Worm (Caenorhabditis elegans) whole organism, early embryonic: ENCODE measurements around the gene btb-11.
A peak's percentile ranks its signal among the peaks of the same experiment; 100 is the strongest.
"Not testable (repeated sequence)": the region's sequence is repeated elsewhere in the genome, so short reads cannot be mapped to it uniquely, and the experiment has no call there.

Experiments used
- B0310.2 ChIP-seq: sonication (generic microtip); optimal IDR thresholded peaks from 2 replicates; lab custom pipeline; 2016; ENCODE audit warnings: mild to moderate bottlenecking, missing genetic modification characterization, missing compliant biosample characterization
- F13C5.2 ChIP-seq: sonication (generic microtip); optimal IDR thresholded peaks from 2 replicates; lab custom pipeline; 2017; ENCODE audit warnings: mild to moderate bottlenecking, missing genetic modification characterization, inconsistent platforms, missing compliant biosample characterization
- aly-1 ChIP-seq: sonication (generic microtip); optimal IDR thresholded peaks from 2 replicates; lab custom pipeline; 2016; ENCODE audit warnings: missing genetic modification characterization, missing compliant biosample characterization
- ama-1 ChIP-seq: fragments of 150-350 bp; optimal IDR thresholded peaks from 2 replicates; lab custom pipeline; 2014
- ceh-13 ChIP-seq: fragments of 200-800 bp; sonication (Bioruptor generic); optimal IDR thresholded peaks from 2 replicates; lab custom pipeline; 2018; ENCODE audit warnings: mild to moderate bottlenecking, missing genetic modification characterization, missing compliant biosample characterization
- ceh-36 ChIP-seq: sonication (generic microtip); optimal IDR thresholded peaks from 2 replicates; lab custom pipeline; 2016; ENCODE audit warnings: missing genetic modification characterization, inconsistent platforms, missing compliant biosample characterization
- ets-7 ChIP-seq: sonication (generic microtip); optimal IDR thresholded peaks from 2 replicates; lab custom pipeline; 2016; ENCODE audit warnings: missing genotype, missing genetic modification characterization, missing compliant biosample characterization
- flt-1 ChIP-seq: fragments of 200-800 bp; sonication (Bioruptor generic); IDR thresholded peaks from 2 replicates; pipeline ENCODE4 v1.3.6; 2022; ENCODE audit warnings: missing genetic modification characterization, missing compliant biosample characterization
- hmbx-1 ChIP-seq: sonication (generic microtip); optimal IDR thresholded peaks from 2 replicates; lab custom pipeline; 2016; ENCODE audit warnings: mild to moderate bottlenecking, missing genetic modification characterization, missing compliant biosample characterization
- hmg-4 ChIP-seq: fragments of 200-800 bp; sonication (Bioruptor generic); optimal IDR thresholded peaks from 2 replicates; lab custom pipeline; 2018; ENCODE audit warnings: mild to moderate bottlenecking, missing genetic modification characterization, missing compliant biosample characterization
- hnd-1 ChIP-seq: sonication (generic microtip); optimal IDR thresholded peaks from 2 replicates; lab custom pipeline; 2016; ENCODE audit warnings: missing genetic modification characterization, missing compliant biosample characterization
- pes-1 ChIP-seq: fragments of 200-800 bp; sonication (Bioruptor generic); IDR thresholded peaks from 2 replicates; pipeline ENCODE4 v1.3.6; 2022; ENCODE audit warnings: missing genetic modification reagents, missing genetic modification characterization, missing compliant biosample characterization
- scrt-1 ChIP-seq: fragments of 200-800 bp; sonication (Bioruptor generic); IDR thresholded peaks from 2 replicates; pipeline ENCODE4 v1.3.6; 2022; ENCODE audit warnings: missing genetic modification characterization, missing compliant biosample characterization
- sea-1 ChIP-seq: fragments of 200-800 bp; sonication (Bioruptor generic); conservative IDR thresholded peaks from 2 replicates; pipeline ENCODE4 v1.3.6; 2022; ENCODE audit warnings: missing genetic modification characterization, missing compliant biosample characterization
- tbx-11 ChIP-seq: fragments of 200-800 bp; sonication (Bioruptor generic); IDR thresholded peaks from 2 replicates; pipeline ENCODE4 v1.3.6; 2022; ENCODE audit warnings: missing genetic modification characterization, missing compliant biosample characterization
- tbx-37 ChIP-seq: fragments of 200-800 bp; sonication (Bioruptor generic); conservative IDR thresholded peaks from 2 replicates; pipeline ENCODE4 v1.3.6; 2022; ENCODE audit warnings: missing genetic modification reagents, missing genetic modification characterization, missing compliant biosample characterization
- tra-4 ChIP-seq: sonication (generic microtip); optimal IDR thresholded peaks from 2 replicates; lab custom pipeline; 2017; ENCODE audit warnings: missing genetic modification characterization, missing compliant biosample characterization

Gene btb-11

DNA sequence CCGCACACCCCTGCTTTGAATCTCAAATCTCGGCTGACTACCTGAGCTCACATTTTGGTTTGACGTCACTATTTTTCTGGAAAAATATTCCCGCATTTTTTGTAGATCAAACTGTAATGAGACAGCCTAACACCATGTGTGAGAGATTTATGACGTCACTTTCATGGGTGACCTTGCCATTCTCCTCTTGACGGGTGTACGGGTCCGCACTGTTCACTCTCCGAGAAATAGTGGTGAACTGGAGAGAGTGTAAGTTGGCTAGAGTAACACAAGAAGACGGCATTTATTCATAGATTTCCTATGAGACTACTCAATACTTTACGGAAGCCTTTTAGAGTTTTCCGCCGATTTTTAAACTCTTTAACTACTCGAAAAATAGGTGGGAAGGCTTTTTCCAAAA, 30.1 kb upstream of the btb-11 start, which contains the start of gene K02E7.7:
Gene K02E7.7, plus strand, starts transcription at position 301 of the 400 bp plus-strand sequence.
- not testable (repeated sequence) for TF ChIP-seq tbx-11 (GFP tag; lab: Robert Waterston, UW); hmbx-1 (tag; lab: Kevin White, UChicago); hmg-4 (GFP tag; lab: Kevin White, UChicago)

DNA sequence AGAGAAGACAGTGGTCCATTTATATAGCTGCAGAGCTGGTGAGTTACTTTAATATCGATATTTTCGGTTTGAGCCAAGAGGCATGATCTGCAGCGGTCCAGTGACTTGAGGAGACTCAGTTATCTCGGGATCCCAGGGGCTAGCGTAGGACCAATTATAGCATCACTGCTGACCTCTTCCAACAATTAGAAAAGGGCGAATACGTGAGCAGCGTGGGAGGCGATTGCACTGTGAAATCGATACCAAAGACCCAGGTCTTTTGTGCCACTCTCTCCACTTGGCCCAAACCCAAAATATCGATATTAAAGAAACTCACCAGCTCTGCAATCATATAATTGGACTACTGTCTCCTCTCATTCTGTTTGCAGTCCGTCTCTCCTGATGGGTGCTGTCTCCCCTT, 25.3 kb upstream of the btb-11 start, which contains the start of gene fbxb-40:
Gene fbxb-40, minus strand, starts transcription at position 101 of the 400 bp plus-strand sequence.
- TF ChIP-seq F13C5.2 (tag; lab: Kevin White, UChicago), result no peak
- no peak for TF ChIP-seq ets-7 (tag; lab: Kevin White, UChicago)
- TF ChIP-seq flt-1 (GFP tag; lab: Robert Waterston, UW), result no peak
- no peak for TF ChIP-seq hmg-4 (GFP tag; lab: Kevin White, UChicago)
- TF ChIP-seq scrt-1, result no peak
- TF ChIP-seq pes-1, result no peak
- TF ChIP-seq B0310.2, result no peak
- TF ChIP-seq hmbx-1 (tag; lab: Kevin White, UChicago), result no peak
- TF ChIP-seq tra-4 (tag; lab: Kevin White, UChicago), result no peak

DNA sequence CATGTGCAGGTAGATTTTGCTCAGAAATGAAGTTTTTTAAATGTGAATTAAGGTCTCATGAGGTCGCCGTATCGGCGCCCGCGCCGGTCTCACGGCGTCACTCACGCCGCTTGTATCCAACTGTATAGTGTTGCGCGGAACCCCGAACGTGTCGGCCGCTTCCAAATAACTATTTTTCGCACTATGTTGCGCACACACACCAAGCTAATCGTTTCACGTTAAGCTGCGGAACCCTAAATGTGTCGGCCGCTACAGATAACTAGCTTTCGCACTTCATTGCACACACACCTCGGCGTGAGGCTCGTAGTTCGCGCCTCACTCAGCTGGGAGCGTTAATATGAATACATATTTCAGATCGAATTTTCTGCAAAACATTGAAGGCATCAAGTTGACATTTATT, 22.4 kb upstream of the btb-11 start:
- TF ChIP-seq ceh-13 (no peak), sea-1 (no peak), pes-1 (peak; percentile 19; the same call in 1 of the 2 replicates)

DNA sequence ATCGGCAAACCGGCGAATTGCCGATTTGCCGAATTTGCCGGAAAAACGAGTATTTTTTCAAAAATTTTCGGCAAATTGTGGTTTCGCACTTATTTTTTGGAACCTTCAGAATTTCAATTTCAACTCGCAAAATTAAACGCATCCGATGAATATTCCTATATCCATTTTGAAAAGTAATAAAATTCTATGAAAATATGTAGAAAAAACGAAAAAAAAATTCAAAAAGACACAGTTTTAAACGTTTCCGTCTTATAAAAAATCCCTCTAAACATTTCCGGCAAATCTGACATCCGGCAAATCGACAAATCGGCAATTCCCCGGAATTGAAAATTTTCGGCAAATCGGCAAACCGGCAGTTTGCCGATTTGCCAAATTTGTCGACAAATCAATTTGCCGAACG, 21.1 kb upstream of the btb-11 start, which contains the start of gene str-148:
Gene str-148, plus strand, starts transcription at position 301 of the 400 bp plus-strand sequence.
- TF ChIP-seq tbx-37 (GFP tag; lab: Robert Waterston, UW), result no peak

DNA sequence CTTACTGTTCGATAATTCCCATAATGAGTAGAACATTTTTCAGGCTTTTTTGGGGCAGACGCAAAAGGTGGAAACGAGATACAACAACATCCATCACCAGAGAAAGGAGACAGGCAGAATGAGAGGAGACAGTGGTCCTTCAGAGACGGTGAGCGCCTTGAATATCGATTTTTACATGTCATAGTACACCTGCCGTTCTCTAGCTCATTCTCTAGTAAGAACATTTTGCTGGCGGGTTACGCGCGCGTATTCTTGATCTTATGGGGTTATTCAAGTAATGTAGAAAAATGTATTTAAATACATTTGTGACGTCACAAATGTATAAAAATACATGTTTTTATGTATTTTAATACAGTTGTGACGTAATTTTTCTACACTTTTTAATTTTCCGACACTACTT, 19.3 kb upstream of the btb-11 start, which contains the start of gene fbxb-45:
Gene fbxb-45, minus strand, starts transcription at position 101 of the 400 bp plus-strand sequence.
- not testable (repeated sequence) for TF ChIP-seq F13C5.2 (tag; lab: Kevin White, UChicago); sea-1; pes-1

DNA sequence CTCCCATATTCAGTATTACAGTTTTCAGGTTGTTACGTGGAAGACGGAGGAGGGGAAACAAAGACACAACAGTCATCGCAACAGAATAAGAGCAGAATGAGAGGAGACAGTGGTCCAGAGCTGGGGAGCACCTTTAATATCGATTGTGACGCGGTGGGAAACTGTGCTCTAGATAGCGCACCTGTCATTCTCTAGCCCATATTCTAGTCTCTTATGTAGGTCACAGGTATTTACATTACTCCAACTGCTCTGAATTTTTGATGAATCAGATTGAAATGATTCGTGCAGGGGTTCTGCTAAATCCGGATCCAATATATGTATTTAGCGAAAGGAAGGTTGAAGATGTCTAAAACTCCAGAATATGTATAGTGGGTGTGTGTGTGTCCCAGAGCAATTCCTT, 17.6 kb upstream of the btb-11 start, which contains the start of gene fbxb-41:
Gene fbxb-41, minus strand, starts transcription at position 101 of the 400 bp plus-strand sequence.
- TF ChIP-seq ceh-36 (no peak), tra-4 (tag; lab: Kevin White, UChicago) (no peak), F13C5.2 (tag; lab: Kevin White, UChicago) (no peak), pes-1 (no peak), tbx-11 (GFP tag; lab: Robert Waterston, UW) (no peak), scrt-1 (no peak), ceh-13 (no peak), hnd-1 (tag; lab: Kevin White, UChicago) (no peak), ama-1 (no peak), hmg-4 (GFP tag; lab: Kevin White, UChicago) (no peak), B0310.2 (no peak)

DNA sequence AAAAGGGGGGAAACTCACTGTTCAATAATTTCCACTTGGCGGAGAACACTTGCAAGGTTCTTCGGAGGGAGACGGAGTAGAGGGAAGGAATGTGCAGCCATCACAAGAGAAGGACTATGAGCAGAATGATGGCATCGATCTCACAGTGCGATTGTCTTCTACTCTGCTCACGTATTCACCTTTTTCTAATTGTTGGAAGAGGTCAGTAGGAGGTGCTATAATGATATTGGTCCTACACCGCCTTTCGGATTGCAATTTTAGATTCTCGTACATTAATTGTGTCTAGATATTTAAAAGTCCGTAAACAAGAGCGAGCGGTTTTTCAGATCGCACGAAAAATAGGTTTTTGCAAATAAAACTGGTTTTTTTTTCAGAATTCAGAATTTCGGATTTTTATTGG, 15.9 kb upstream of the btb-11 start, which contains the start of gene fbxb-39:
Gene fbxb-39, minus strand, starts transcription at position 101 of the 400 bp plus-strand sequence.
- TF ChIP-seq flt-1 (GFP tag; lab: Robert Waterston, UW), result no peak
- TF ChIP-seq scrt-1, result no peak
- TF ChIP-seq tbx-11 (GFP tag; lab: Robert Waterston, UW), result no peak
- TF ChIP-seq hmg-4 (GFP tag; lab: Kevin White, UChicago), result no peak
- TF ChIP-seq B0310.2, result no peak
- no peak for TF ChIP-seq tbx-37 (GFP tag; lab: Robert Waterston, UW)
- no peak for TF ChIP-seq F13C5.2 (tag; lab: Kevin White, UChicago)
- no peak for TF ChIP-seq ceh-13
- TF ChIP-seq ets-7 (tag; lab: Kevin White, UChicago), result no peak
- TF ChIP-seq hnd-1 (tag; lab: Kevin White, UChicago), result no peak
- no peak for TF ChIP-seq ceh-36
- no peak for TF ChIP-seq tra-4 (tag; lab: Kevin White, UChicago)
- TF ChIP-seq pes-1, result no peak
- TF ChIP-seq sea-1, result no peak
- no peak for TF ChIP-seq hmbx-1 (tag; lab: Kevin White, UChicago)
- no peak for TF ChIP-seq ama-1
- TF ChIP-seq aly-1 (tag; lab: Kevin White, UChicago), result no peak

DNA sequence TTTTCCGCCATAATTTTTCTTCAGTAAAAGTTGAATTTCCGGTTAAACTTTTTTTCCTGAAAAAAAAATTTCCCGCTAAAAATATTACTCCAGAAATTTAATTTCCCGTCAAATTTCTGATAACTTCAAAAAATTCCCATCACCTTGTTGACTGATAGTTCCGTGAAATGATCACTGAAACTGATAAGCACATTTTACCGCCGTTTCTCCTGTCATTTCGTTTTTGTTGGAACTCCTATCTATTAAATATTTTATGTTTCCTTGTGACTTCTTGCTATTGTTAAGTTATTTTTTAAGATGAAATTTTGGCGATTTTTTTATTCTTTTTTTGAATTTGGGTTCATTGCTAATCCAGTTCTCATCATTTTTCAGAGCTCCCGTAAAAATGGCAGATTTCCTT, 4.0 kb upstream of the btb-11 start, which contains the start of gene math-34:
Gene math-34, plus strand, starts transcription at position 371 of the 400 bp plus-strand sequence.
- TF ChIP-seq hnd-1 (tag; lab: Kevin White, UChicago) (no peak), ama-1 (no peak), ceh-13 (no peak), aly-1 (tag; lab: Kevin White, UChicago) (no peak), F13C5.2 (tag; lab: Kevin White, UChicago) (no peak), scrt-1 (no peak), hmg-4 (GFP tag; lab: Kevin White, UChicago) (no peak), tbx-11 (GFP tag; lab: Robert Waterston, UW) (no peak), ceh-36 (no peak)

DNA sequence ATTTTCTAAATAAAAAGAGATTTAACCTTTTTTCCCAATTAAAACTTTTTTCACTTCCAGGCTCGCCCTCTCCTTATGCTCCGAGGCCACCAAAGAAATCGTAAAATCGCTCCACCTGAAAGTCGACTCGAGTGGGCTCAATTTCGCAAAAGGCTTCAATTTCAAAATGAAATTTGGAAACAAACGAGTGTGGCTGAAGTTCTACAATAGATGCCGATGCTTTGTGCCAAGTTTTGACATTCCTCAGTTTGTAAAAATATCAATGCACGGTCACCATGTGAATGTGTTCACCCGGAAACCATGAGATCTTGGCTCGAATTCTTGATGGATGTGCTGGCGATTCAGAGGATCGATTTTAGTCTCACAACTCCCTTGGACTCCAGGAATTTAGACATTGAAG, 2.1 kb upstream of the btb-11 start, which contains the start of gene M01D1.12:
Gene M01D1.12, plus strand, starts transcription at position 301 of the 400 bp plus-strand sequence.
- TF ChIP-seq hmbx-1 (tag; lab: Kevin White, UChicago) (no peak), tbx-11 (GFP tag; lab: Robert Waterston, UW) (no peak), hnd-1 (tag; lab: Kevin White, UChicago) (no peak), B0310.2 (no peak), sea-1 (no peak)
